Fruit fly (Drosophila melanogaster): ENCODE measurements around the gene GstD2.

DNA sequence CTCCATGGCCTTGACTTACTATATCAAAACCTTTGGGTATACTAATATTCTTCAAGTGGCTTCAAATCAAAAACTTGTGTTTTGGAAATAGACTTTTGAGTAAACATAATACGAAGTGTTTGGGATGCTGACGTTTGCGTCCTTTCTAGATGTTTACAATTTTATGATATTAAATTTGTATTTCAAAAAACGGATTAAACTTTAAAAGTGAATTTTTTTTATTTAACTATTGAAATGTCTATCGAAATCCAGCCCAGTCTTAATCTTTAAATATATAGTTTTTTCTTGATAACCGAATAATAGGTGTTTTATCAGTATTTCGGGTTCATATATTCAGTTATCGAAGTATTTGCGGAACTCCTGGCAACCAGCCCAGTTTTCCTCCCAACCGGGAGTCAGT, 7.2 kb upstream of the GstD2 start, which contains the start of gene Tim17a1:
- TF ChIP-seq psq (optimal IDR thresholded peaks at IDR 0.05): no peak
- no peak for TF ChIP-seq ttk (optimal IDR thresholded peaks at IDR 0.05)
- no peak for TF ChIP-seq h (optimal IDR thresholded peaks at IDR 0.05)
- no peak for TF ChIP-seq Sin3A (optimal IDR thresholded peaks at IDR 0.05)
- TF ChIP-seq insv (optimal IDR thresholded peaks at IDR 0.05): no peak
- no peak for TF ChIP-seq Myc (optimal IDR thresholded peaks at IDR 0.05)

Data from Kc167 (cell line).